Worm (Caenorhabditis elegans) whole organism, L1 larva: Measurements from ENCODE around the gene jtr-1.

ENCODE experiments used
- C16A3.4 ChIP-seq: fragments of 150-350 bp; optimal IDR thresholded peaks from 2 replicates; lab custom pipeline; 2014; ENCODE audit warnings: missing biosample characterization, missing genetic modification characterization
- C34B4.2 ChIP-seq: sonication (generic microtip); optimal IDR thresholded peaks from 2 replicates; lab custom pipeline; 2017; ENCODE audit warnings: mild to moderate bottlenecking, missing genetic modification characterization, missing compliant biosample characterization
- F16B12.6 ChIP-seq: fragments of 150-350 bp; optimal IDR thresholded peaks from 2 replicates; lab custom pipeline; 2014; ENCODE audit warnings: missing biosample characterization, missing genetic modification characterization
- aha-1 ChIP-seq: fragments of 150-350 bp; optimal IDR thresholded peaks from 2 replicates; lab custom pipeline; 2014; ENCODE audit warnings: missing biosample characterization, missing genetic modification characterization
- aly-2 ChIP-seq: fragments of 150-350 bp; optimal IDR thresholded peaks from 2 replicates; lab custom pipeline; 2014; ENCODE audit warnings: missing biosample characterization, missing genetic modification characterization
- ceh-88 ChIP-seq: fragments of 200-800 bp; sonication (Bioruptor generic); IDR thresholded peaks from 2 replicates; pipeline ENCODE4 v1.3.6; 2022; ENCODE audit warnings: missing genetic modification characterization, missing compliant biosample characterization
- ceh-90 ChIP-seq: sonication (generic microtip); optimal IDR thresholded peaks from 2 replicates; lab custom pipeline; 2016; ENCODE audit warnings: missing genetic modification characterization, missing compliant biosample characterization
- ces-1 ChIP-seq: fragments of 150-350 bp; optimal IDR thresholded peaks from 2 replicates; lab custom pipeline; 2014; ENCODE audit warnings: missing biosample characterization, missing genetic modification reagents, missing genetic modification characterization
- efl-3 ChIP-seq: fragments of 200-800 bp; sonication (Bioruptor generic); optimal IDR thresholded peaks from 2 replicates; lab custom pipeline; 2018; ENCODE audit warnings: mild to moderate bottlenecking, missing genetic modification characterization, missing compliant biosample characterization
- egl-27 ChIP-seq, 2 experiments: fragments of 150-350 bp in 1 of 2; sonication (generic microtip); optimal IDR thresholded peaks; 3 replicates each; lab custom pipeline; 2017 to 2018; ENCODE audit warnings: missing biosample characterization in 2 of 2, missing genetic modification characterization in 2 of 2, missing genetic modification reagents in 2 of 2
- elt-2 ChIP-seq: sonication (generic microtip); optimal IDR thresholded peaks from 2 replicates; lab custom pipeline; 2016; ENCODE audit warnings: missing genetic modification characterization, mild to moderate bottlenecking, inconsistent platforms, missing compliant biosample characterization, missing genetic modification reagents
- fkh-10 ChIP-seq: sonication (generic microtip); optimal IDR thresholded peaks from 2 replicates; lab custom pipeline; 2017; ENCODE audit warnings: missing biosample characterization, missing genetic modification reagents, missing genetic modification characterization
- fkh-4 ChIP-seq: sonication (generic microtip); optimal IDR thresholded peaks from 2 replicates; lab custom pipeline; 2016; ENCODE audit warnings: missing compliant biosample characterization, missing genetic modification characterization, borderline replicate concordance
- fos-1 ChIP-seq: fragments of 150-350 bp; optimal IDR thresholded peaks from 2 replicates; lab custom pipeline; 2014; ENCODE audit warnings: missing biosample characterization, missing genetic modification characterization
- hlh-4 ChIP-seq: sonication (generic microtip); optimal IDR thresholded peaks from 2 replicates; lab custom pipeline; 2016; ENCODE audit warnings: mild to moderate bottlenecking, missing genetic modification characterization, missing compliant biosample characterization
- irx-1 ChIP-seq: sonication (generic microtip); optimal IDR thresholded peaks from 2 replicates; lab custom pipeline; 2016; ENCODE audit warnings: missing genetic modification characterization, missing compliant biosample characterization
- isw-1 ChIP-seq: fragments of 200-800 bp; sonication (Bioruptor generic); IDR thresholded peaks from 2 replicates; pipeline ENCODE4 v1.3.6; 2022; ENCODE audit warnings: missing genetic modification characterization, missing compliant biosample characterization
- jun-1 ChIP-seq: fragments of 150-350 bp; optimal IDR thresholded peaks from 2 replicates; lab custom pipeline; 2014; ENCODE audit warnings: missing biosample characterization, missing genetic modification reagents, missing genetic modification characterization
- lin-13 ChIP-seq: fragments of 150-350 bp; optimal IDR thresholded peaks from 2 replicates; lab custom pipeline; 2014; ENCODE audit warnings: missing biosample characterization, missing genetic modification reagents, missing genetic modification characterization
- lin-35 ChIP-seq, 2 experiments: fragments of 150-350 bp; optimal IDR thresholded peaks; 2 replicates each; lab custom pipeline; 2014; ENCODE audit warnings: missing biosample characterization in 2 of 2, missing genetic modification characterization in 2 of 2, missing genetic modification reagents in 2 of 2
- lin-39 ChIP-seq: fragments of 150-350 bp; optimal IDR thresholded peaks from 2 replicates; lab custom pipeline; 2014; ENCODE audit warnings: missing biosample characterization, missing genetic modification reagents, missing genetic modification characterization
- lsy-2 ChIP-seq, 2 experiments: fragments of 150-350 bp; optimal IDR thresholded peaks; 2 replicates each; lab custom pipeline; 2014; ENCODE audit warnings: missing biosample characterization in 2 of 2, missing genetic modification characterization in 2 of 2
- mab-9 ChIP-seq: fragments of 200-800 bp; sonication (Bioruptor generic); IDR thresholded peaks from 2 replicates; pipeline ENCODE4 v1.3.6; 2022; ENCODE audit warnings: missing genetic modification reagents, missing genetic modification characterization, missing compliant biosample characterization
- mdl-1 ChIP-seq, 2 experiments: fragments of 150-350 bp; optimal IDR thresholded peaks; 2 replicates each; lab custom pipeline; 2014 to 2017; ENCODE audit warnings: missing biosample characterization in 2 of 2, missing genetic modification characterization in 2 of 2, inconsistent platforms in 1 of 2
- mep-1 ChIP-seq: fragments of 150-350 bp; optimal IDR thresholded peaks from 2 replicates; lab custom pipeline; 2014; ENCODE audit warnings: missing biosample characterization, missing genetic modification characterization
- nhr-11 ChIP-seq: fragments of 150-350 bp; optimal IDR thresholded peaks from 2 replicates; lab custom pipeline; 2014; ENCODE audit warnings: missing biosample characterization, missing genetic modification characterization
- nhr-20 ChIP-seq: sonication (generic microtip); optimal IDR thresholded peaks from 2 replicates; lab custom pipeline; 2016; ENCODE audit warnings: mild to moderate bottlenecking, missing genetic modification characterization, missing compliant biosample characterization
- nhr-237 ChIP-seq: fragments of 150-350 bp; optimal IDR thresholded peaks from 2 replicates; lab custom pipeline; 2014; ENCODE audit warnings: missing biosample characterization, missing genetic modification characterization
- nhr-76 ChIP-seq: sonication (generic microtip); optimal IDR thresholded peaks from 2 replicates; lab custom pipeline; 2017; ENCODE audit warnings: missing biosample characterization, missing genetic modification characterization
- nhr-90 ChIP-seq: sonication (generic microtip); optimal IDR thresholded peaks from 2 replicates; lab custom pipeline; 2016; ENCODE audit warnings: mild to moderate bottlenecking, missing genetic modification characterization, missing compliant biosample characterization; ENCODE audit not compliant: poor library complexity
- pax-3 ChIP-seq: fragments of 200-800 bp; sonication (Bioruptor generic); optimal IDR thresholded peaks from 2 replicates; lab custom pipeline; 2018; ENCODE audit warnings: mild to moderate bottlenecking, missing genetic modification characterization, moderate library complexity, missing compliant biosample characterization
- rnt-1 ChIP-seq: sonication (generic microtip); optimal IDR thresholded peaks from 2 replicates; lab custom pipeline; 2016; ENCODE audit warnings: mild to moderate bottlenecking, missing genetic modification characterization, moderate library complexity, missing compliant biosample characterization
- skn-1 ChIP-seq: fragments of 150-350 bp; optimal IDR thresholded peaks from 2 replicates; lab custom pipeline; 2014; ENCODE audit warnings: missing biosample characterization, missing genetic modification characterization
- snu-23 ChIP-seq: sonication (generic microtip); optimal IDR thresholded peaks from 2 replicates; lab custom pipeline; 2016; ENCODE audit warnings: missing genetic modification characterization, missing compliant biosample characterization
- sox-4 ChIP-seq: sonication (generic microtip); optimal IDR thresholded peaks from 2 replicates; lab custom pipeline; 2016; ENCODE audit warnings: missing genetic modification characterization, missing compliant biosample characterization
- sup-37 ChIP-seq: fragments of 200-800 bp; sonication (Bioruptor generic); optimal IDR thresholded peaks from 2 replicates; lab custom pipeline; 2018; ENCODE audit warnings: mild to moderate bottlenecking, missing genetic modification characterization, missing compliant biosample characterization
- tbx-2 ChIP-seq: sonication (generic microtip); optimal IDR thresholded peaks from 2 replicates; lab custom pipeline; 2016; ENCODE audit warnings: missing genetic modification characterization, missing compliant biosample characterization
- tlp-1 ChIP-seq: fragments of 150-350 bp; optimal IDR thresholded peaks from 2 replicates; lab custom pipeline; 2014; ENCODE audit warnings: missing biosample characterization, missing genetic modification characterization
- unc-62 ChIP-seq: fragments of 150-350 bp; optimal IDR thresholded peaks from 2 replicates; lab custom pipeline; 2014; ENCODE audit warnings: missing biosample characterization, missing genetic modification reagents, missing genetic modification characterization
- unc-86 ChIP-seq: sonication (generic microtip); optimal IDR thresholded peaks from 2 replicates; lab custom pipeline; 2016; ENCODE audit warnings: missing genetic modification characterization, missing compliant biosample characterization
- zag-1 ChIP-seq: fragments of 150-350 bp; optimal IDR thresholded peaks from 2 replicates; lab custom pipeline; 2014; ENCODE audit warnings: missing biosample characterization, missing genetic modification characterization
- zip-4 ChIP-seq: fragments of 200-800 bp; sonication (Bioruptor generic); optimal IDR thresholded peaks from 2 replicates; lab custom pipeline; 2018; ENCODE audit warnings: mild to moderate bottlenecking, missing genetic modification characterization, moderate library complexity, missing compliant biosample characterization
- ztf-11 ChIP-seq, 2 experiments: sonication (generic microtip); optimal IDR thresholded peaks; 2 replicates each; lab custom pipeline; 2016 to 2017; ENCODE audit warnings: missing genetic modification characterization in 2 of 2, missing biosample characterization in 1 of 2, missing compliant biosample characterization in 1 of 2

The jtr-1 gene

DNA sequence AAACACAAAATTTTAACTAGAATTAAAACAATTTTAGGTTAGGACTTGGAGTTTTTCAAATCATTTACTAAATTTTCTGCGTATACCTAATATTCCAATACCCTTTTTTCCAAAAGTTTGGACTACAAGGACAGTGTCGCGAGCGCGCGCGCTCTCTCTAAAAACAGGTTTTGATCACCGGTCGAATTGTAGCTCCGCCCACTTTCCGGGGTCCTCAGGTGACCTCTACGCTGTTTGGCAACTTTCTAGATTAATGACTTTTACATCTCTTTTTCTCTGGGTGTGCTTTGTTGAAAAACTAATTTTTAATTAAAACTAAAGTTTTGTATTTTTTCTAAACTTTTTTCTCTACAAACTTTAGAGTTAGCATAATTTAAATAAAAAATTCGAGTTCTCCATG is 31.7 kb upstream of the jtr-1 start (continued):
- no peak for TF ChIP-seq efl-3 (GFP tag; lab: Kevin White, UChicago)
- no peak for TF ChIP-seq lin-35 (GFP tag; optimal IDR thresholded peaks at IDR 0.05; lab: Kevin White, UChicago)
- TF ChIP-seq ceh-90 (tag; lab: Kevin White, UChicago): no peak
- peak; percentile 41 for TF ChIP-seq nhr-90 (tag; lab: Kevin White, UChicago)
- no peak for TF ChIP-seq ceh-88
- no peak for TF ChIP-seq zag-1
- TF ChIP-seq lin-13: no peak
- TF ChIP-seq isw-1 (GFP tag; lab: Robert Waterston, UW): no peak
- no peak for TF ChIP-seq jun-1
- no peak for TF ChIP-seq fos-1
- TF ChIP-seq nhr-237 (tag; lab: Kevin White, UChicago): no peak
- no peak for TF ChIP-seq zip-4 (GFP tag; lab: Kevin White, UChicago)
- TF ChIP-seq ztf-11 (tag; optimal IDR thresholded peaks at IDR 0.05; lab: Kevin White, UChicago): no peak
- TF ChIP-seq pax-3 (tag; lab: Kevin White, UChicago): no peak
- TF ChIP-seq C34B4.2 (tag; lab: Kevin White, UChicago): no peak
- no peak for TF ChIP-seq hlh-4 (tag; lab: Kevin White, UChicago)
- TF ChIP-seq irx-1 (tag; lab: Kevin White, UChicago): no peak
- TF ChIP-seq sox-4: no peak
- TF ChIP-seq aha-1 (tag; lab: Kevin White, UChicago): no peak
- TF ChIP-seq unc-62 (GFP tag; lab: Kevin White, UChicago): no peak
- TF ChIP-seq tbx-2: no peak
- TF ChIP-seq sup-37 (GFP tag; lab: Kevin White, UChicago): no peak
- no peak for TF ChIP-seq C16A3.4 (tag; lab: Kevin White, UChicago)
- peak; percentile 71 for TF ChIP-seq nhr-20 (tag; lab: Kevin White, UChicago)
- no peak for TF ChIP-seq rnt-1 (tag; lab: Kevin White, UChicago)
- TF ChIP-seq egl-27 (tag; optimal IDR thresholded peaks at IDR 0.05; lab: Kevin White, UChicago): no peak
- TF ChIP-seq snu-23 (GFP tag; lab: Kevin White, UChicago): peak; percentile 64
- TF ChIP-seq ces-1 (GFP tag; lab: Kevin White, UChicago): no peak
- TF ChIP-seq F16B12.6 (tag; lab: Kevin White, UChicago): no peak
- TF ChIP-seq lsy-2 (tag; optimal IDR thresholded peaks at IDR 0.05; lab: Kevin White, UChicago): peak; percentile 22 to 25
- TF ChIP-seq fkh-10 (GFP tag; lab: Kevin White, UChicago): no peak
- peak in 1 of 2 experiments; percentile 3 for TF ChIP-seq mdl-1 (tag; optimal IDR thresholded peaks at IDR 0.05; lab: Kevin White, UChicago)
- no peak for TF ChIP-seq lin-39
- TF ChIP-seq unc-86: no peak
- TF ChIP-seq aly-2: no peak
- no peak for TF ChIP-seq fkh-4 (tag; lab: Kevin White, UChicago)
- TF ChIP-seq nhr-11 (tag; lab: Kevin White, UChicago): no peak
- TF ChIP-seq skn-1 (tag; lab: Kevin White, UChicago): no peak
- no peak for TF ChIP-seq nhr-76 (tag; lab: Kevin White, UChicago)
- TF ChIP-seq, all 84 proteins: peak for 16

DNA sequence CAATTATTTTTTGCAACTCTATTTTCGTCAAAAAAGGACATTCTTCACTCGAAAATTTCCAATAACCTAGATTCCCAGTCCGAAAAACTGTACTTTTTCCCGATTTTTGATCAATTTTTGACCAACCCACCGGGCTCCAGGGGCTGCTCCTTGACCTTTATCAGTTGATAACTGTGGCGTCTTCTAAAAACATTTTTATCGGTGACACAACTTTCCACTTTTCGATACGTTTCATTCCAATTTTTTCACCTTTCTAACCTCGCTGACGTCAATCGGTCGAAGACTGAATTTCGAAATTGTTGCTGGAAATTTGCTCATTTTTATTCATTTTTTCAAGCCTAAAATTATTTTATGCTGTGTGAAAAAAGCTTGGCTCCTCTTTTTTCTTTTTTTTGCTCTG is 31.1 kb upstream of the jtr-1 start:
- TF ChIP-seq sox-4: no peak
- TF ChIP-seq snu-23 (GFP tag; lab: Kevin White, UChicago): no peak
- no peak for TF ChIP-seq ces-1 (GFP tag; lab: Kevin White, UChicago)
- TF ChIP-seq elt-2 (tag; lab: Kevin White, UChicago): peak; percentile 42
- no peak for TF ChIP-seq tlp-1 (tag; lab: Kevin White, UChicago)
- TF ChIP-seq nhr-76 (tag; lab: Kevin White, UChicago): no peak
- TF ChIP-seq mep-1: no peak
- TF ChIP-seq lin-35 (GFP tag; optimal IDR thresholded peaks at IDR 0.05; lab: Kevin White, UChicago): no peak
- TF ChIP-seq mab-9 (GFP tag; lab: Robert Waterston, UW): no peak
